Fruit fly (Drosophila melanogaster): ENCODE data around the gene CG43993.

Gene CG43993

DNA sequence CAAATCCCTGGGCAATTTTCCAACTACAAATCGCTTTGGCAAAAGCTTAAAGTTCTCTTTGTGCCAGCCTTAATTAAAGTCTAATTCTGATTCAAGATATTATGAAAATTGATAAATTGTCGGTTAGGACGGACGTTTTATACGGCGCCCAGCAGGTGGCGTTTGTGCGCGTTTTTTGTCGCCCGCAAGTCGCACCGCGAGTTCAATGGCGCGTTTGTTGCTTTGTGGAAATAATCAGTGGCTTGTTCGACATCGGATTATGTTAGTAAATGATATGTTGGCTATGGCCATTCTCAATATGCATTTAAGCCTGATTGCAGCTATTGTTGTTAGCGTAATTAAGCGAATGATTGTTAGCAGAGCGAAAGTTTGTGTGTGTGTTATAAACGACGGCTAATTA lies 10.5 kb upstream of the CG43993 start:
- TF ChIP-seq pan (optimal IDR thresholded peaks at IDR 0.05) (no peak), Dll (optimal IDR thresholded peaks at IDR 0.05) (no peak), EcR (GFP tag; optimal IDR thresholded peaks at IDR 0.05) (no peak), CG8478 (optimal IDR thresholded peaks at IDR 0.05) (no peak), usp (GFP tag; optimal IDR thresholded peaks at IDR 0.05) (no peak), psq (optimal IDR thresholded peaks at IDR 0.05) (no peak)

DNA sequence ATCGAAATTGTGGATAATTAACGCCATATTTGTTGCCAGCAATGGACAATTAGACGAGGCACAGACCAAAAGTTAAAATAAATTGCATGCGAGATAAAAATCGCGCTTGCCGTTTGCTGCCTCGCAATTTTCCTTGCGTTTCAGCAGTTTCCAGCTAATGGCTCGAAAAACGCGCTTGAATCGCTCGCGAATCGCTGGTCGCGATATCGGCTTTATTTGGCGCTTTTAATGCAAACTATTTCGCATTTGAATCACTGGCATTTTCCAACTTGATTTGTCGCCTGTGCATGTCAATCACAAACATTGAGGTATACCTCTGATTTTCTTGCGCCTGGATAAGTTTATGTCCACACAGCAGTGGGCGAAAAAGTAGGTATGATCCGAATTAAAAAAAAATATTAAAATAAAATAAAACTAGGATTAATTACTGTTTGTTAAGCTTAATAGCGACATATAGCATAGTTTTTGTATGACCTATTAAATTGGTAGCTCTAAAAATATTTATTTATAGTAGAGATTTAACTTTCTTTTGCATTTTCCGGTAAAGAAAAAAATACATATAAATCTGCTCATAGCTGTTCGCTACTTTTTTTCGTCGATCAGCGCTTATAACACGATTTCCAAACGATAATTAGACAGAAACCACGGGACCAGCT lies 9.1 kb upstream of the CG43993 start:
- no peak for TF ChIP-seq pan (optimal IDR thresholded peaks at IDR 0.05)
- TF ChIP-seq psq (optimal IDR thresholded peaks at IDR 0.05), result no peak
- TF ChIP-seq EcR (GFP tag; optimal IDR thresholded peaks at IDR 0.05), result no peak
- TF ChIP-seq Dll (optimal IDR thresholded peaks at IDR 0.05), result no peak

DNA sequence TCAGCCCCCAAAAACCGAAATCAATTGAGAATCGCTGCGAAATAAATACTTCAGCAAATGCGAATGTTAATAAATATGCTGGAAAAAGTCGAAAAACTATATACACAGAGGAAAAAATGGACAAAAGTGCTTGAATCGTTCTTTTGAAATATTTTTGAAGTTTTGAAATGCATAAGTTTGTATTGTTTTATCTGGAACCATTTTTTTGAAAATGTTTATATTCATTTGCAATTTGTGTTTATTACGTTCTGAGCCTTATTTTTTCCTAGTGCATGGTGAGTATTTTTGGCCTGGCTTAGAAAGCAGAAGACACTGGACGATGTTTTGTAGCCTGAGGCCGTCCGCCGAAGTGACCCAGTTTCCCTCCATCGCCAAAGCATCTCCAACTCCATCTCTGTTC lies 7.4 kb upstream of the CG43993 start:
- TF ChIP-seq psq (optimal IDR thresholded peaks at IDR 0.05), result no peak

DNA sequence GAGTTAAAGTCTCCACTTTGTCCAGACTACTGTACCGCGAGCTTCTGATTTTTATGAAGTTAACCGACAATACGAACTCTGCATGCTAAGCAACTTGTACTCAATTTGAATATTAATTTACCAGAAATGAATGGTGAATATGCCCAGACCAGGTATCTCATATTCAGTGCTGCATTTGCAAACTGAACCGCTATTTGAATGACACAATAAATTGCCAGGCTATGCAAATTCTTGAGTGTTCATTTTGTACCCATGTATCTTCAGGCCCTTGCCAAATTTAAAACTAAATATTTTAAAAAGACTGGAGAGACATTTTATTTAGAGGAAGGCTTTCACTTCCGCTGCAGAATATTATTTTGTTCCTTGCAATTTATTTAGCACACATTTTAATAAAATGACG lies 4.4 kb upstream of the CG43993 start:
- TF ChIP-seq psq (optimal IDR thresholded peaks at IDR 0.05) (no peak), EcR (GFP tag; optimal IDR thresholded peaks at IDR 0.05) (no peak), usp (GFP tag; optimal IDR thresholded peaks at IDR 0.05) (no peak), CG8478 (optimal IDR thresholded peaks at IDR 0.05) (no peak), Dll (optimal IDR thresholded peaks at IDR 0.05) (no peak), pan (optimal IDR thresholded peaks at IDR 0.05) (no peak)

DNA sequence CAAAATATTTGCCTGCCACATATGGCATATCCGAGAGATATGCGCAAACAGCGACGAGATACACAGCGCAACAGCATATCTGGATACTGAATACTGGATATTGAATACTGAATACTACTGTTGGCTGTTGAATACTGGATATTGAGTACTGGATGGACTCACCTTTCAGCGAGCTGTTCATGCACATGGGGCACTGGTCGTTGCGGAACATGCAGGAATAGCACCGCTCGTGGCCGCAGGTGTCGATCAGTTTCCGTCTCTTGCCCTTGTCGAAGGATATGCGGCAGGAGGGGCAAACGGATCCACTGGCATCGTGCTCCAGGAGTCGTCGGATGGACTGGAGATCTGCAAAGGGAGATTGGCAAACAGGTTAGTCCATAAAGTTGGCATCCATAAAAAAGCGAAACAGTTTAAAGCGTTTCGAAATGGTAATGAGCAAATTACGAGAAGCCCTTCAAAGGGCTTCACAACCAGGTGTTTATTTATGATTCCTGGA lies 3.8 kb upstream of the CG43993 start:
- TF ChIP-seq psq (optimal IDR thresholded peaks at IDR 0.05) (no peak), usp (GFP tag; optimal IDR thresholded peaks at IDR 0.05) (no peak), CG8478 (optimal IDR thresholded peaks at IDR 0.05) (no peak), EcR (GFP tag; optimal IDR thresholded peaks at IDR 0.05) (no peak)

DNA sequence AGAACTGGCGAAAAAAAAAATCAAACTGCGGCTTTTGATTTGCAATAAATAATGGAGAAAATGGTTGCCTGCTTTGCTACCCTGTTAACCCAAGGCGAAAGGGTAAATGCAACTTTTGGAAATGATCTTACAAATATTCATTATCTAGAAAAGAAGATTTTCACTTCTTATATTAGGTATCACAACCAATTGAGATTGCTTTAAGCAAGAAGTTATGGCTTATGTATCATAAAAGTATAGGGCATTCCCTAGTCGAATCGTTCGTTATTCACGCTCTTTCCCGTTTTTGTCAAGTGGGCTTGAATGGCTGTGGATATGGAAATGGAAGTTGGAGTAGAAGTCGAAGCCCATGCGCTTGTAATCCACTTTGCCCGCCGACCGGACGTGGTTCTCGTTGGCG lies 1.8 kb upstream of the CG43993 start:
- no peak for TF ChIP-seq psq (optimal IDR thresholded peaks at IDR 0.05)
- peak; percentile 46 for TF ChIP-seq pan (optimal IDR thresholded peaks at IDR 0.05)

DNA sequence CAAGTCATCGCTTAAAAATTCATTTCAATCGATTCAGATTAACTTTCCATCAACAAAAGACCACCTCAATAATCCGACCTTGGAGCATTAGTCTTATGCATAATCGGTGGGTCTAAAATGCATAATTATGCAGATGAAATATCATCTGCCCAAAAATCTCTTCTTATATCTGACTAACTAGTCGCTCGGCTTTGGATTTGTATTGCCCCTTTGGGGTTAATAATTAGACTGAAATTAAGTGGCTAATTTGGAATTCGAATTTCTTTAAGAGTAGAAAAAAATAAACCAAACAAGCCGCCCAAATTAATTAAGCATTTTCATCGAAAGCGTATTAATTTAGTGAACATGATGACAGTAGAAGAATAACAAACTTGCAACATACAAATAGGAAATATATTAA lies 4.3 kb downstream of the CG43993 start:
- TF ChIP-seq pan (optimal IDR thresholded peaks at IDR 0.05) (no peak), psq (optimal IDR thresholded peaks at IDR 0.05) (no peak), Dll (optimal IDR thresholded peaks at IDR 0.05) (no peak), usp (GFP tag; optimal IDR thresholded peaks at IDR 0.05) (no peak)

DNA sequence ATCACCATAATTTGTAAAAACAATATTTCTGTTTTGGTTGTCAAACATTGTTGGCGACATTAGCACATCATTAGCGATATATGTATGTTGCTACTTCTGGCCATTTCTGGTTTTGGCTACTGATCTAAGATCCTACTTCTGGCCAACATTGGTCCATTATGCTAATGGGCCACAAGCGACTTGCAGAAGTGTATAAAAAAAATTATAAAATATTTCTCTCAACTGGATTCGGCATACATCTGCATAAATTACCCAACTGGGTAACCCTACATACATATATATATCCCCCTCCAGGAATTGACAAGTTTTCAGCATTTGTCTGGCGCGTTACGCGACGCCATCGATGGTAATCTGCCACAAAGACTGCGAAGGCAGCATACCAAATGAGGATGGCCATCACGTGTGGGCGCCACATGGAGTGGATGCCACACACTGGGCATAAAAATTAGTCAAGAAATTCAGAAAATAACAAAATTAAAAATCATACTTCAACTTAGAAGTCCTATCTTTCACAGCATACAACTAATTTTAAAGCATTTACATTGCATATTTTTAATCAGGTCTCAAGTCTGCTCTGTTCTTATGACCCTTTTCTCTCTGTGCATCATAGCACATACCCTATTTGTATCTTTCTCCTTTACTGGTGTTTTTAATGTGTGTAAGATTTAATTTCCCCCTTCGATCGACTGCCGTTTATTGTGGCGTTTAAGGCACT lies 5.2 kb downstream of the CG43993 start:
- TF ChIP-seq Dll (optimal IDR thresholded peaks at IDR 0.05), result no peak
- no peak for TF ChIP-seq EcR (GFP tag; optimal IDR thresholded peaks at IDR 0.05)
- TF ChIP-seq CG8478 (optimal IDR thresholded peaks at IDR 0.05), result no peak
- TF ChIP-seq pan (optimal IDR thresholded peaks at IDR 0.05), result no peak
- TF ChIP-seq usp (GFP tag; optimal IDR thresholded peaks at IDR 0.05), result no peak
- TF ChIP-seq psq (optimal IDR thresholded peaks at IDR 0.05), result no peak

DNA sequence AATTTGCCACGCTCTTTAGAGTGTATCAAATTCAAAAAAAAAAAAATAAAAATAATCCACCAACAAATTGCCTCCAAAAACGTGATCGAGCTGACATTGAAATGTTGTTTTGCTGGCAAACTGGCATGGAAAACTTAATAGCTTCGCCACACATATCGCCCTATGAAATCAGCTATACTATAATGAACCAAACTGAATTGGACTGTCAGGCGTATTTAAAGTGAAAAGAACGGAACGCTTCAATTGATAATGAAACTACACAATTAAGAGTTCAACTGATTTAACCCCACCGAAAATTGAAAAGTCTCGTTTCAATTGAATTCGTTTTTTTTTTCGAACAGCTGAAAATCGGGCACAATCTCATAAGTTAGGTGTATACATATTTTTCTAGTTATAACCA lies 6.7 kb downstream of the CG43993 start:
- TF ChIP-seq CG8478 (optimal IDR thresholded peaks at IDR 0.05), result no peak

DNA sequence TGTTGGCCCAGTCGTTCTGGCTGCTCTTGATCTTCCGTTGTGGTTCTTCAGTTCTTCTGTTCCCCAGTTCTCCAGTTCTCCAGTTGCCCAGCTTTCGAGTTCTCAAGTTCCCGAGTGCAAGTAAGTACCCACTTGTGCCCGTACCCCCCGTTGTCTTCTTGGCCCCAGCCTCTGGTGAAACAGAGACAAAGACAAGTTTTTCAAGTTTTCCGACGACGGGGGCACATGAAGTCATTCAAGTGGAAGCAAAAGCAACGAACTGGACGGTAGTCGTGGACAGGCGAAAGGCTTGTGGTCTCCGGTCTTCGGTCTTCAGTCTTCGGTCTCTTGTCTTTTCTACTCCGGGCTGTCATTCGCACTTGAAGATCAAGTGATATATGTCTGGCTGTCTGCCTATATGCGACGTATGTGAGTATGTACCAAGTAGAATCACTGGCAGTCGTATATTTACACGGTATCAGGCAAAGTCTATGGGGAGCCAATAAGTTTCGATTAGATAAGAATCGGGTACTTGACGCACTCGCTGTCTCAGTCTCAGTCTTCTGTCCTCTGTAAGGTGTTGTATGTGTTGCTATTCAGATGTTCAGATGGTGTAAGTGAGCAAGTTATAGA lies 8.1 kb downstream of the CG43993 start:
- TF ChIP-seq usp (GFP tag; optimal IDR thresholded peaks at IDR 0.05) (no peak), EcR (GFP tag; optimal IDR thresholded peaks at IDR 0.05) (peak in 1 of 2 experiments; percentile 70)

DNA sequence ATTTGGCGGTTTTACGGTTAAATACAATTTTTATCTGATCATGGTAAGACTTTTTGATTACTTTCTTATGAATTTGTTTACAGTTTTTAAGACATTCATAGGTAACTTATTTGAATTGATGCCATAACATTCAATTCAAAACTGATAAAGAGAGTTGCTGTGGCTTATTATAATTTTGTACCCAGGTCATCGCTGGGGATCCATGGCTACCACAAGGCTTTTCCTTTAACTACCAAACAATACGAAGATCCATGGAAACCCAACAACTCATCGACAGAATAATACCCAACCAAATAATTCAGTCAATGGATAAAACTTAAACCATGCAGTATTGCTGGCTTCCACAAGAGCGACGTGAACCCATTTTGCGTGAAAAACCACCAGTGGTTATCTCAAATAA lies 9.7 kb downstream of the CG43993 start, which contains the start of gene CG6793:
CG6793 (plus strand) TSS at position 301 of the 400 bp plus-strand sequence.
- TF ChIP-seq EcR (GFP tag; optimal IDR thresholded peaks at IDR 0.05) (no peak), Dll (optimal IDR thresholded peaks at IDR 0.05) (no peak), usp (GFP tag; optimal IDR thresholded peaks at IDR 0.05) (no peak)

DNA sequence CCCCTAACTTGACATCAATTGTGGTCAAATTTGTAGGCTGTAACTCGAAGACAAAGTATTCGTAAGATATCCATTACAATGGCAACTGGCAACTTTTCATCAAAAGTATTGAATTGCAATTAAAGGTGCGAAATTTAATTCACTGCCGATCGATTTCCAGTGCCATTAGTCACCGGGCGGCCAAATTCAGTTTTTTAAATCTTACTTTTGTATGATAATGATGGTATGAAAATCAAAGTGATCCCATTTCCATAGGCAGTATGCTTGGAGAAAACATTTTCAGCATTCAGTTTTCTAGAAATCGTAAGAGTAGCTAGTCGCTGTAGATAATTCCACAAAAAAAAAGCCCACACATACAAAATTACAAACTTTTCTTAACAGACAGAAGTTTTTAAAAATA lies 11.9 kb downstream of the CG43993 start, which contains the start of gene CG43638:
CG43638 (plus strand) TSS at position 301 of the 400 bp plus-strand sequence.
- no peak for TF ChIP-seq psq (optimal IDR thresholded peaks at IDR 0.05)
- no peak for TF ChIP-seq EcR (GFP tag; optimal IDR thresholded peaks at IDR 0.05)
- TF ChIP-seq usp (GFP tag; optimal IDR thresholded peaks at IDR 0.05), result no peak
- TF ChIP-seq CG8478 (optimal IDR thresholded peaks at IDR 0.05), result no peak
- TF ChIP-seq pan (optimal IDR thresholded peaks at IDR 0.05), result no peak
- TF ChIP-seq Dll (optimal IDR thresholded peaks at IDR 0.05), result no peak

DNA sequence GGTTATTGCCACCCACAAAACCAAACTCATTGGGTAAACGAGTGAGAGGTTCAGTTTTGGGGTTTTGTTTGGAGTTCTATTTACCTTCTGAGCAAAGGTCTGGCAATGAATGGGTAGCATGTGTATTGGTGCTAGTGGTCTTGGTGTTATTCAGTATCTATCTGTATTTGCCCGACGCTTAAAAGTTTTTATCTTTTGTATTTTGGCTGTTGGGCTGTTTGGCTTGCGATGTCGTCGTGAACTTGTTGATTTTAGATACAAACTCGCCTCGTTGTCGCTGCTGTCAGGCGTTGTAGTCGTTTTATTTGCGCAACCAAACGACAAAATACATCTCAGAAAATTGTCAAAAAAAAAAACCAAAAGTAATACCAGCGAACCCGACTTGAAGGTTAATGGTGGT lies 13.1 kb downstream of the CG43993 start:
- TF ChIP-seq pan (optimal IDR thresholded peaks at IDR 0.05) (no peak), psq (optimal IDR thresholded peaks at IDR 0.05) (no peak), usp (GFP tag; optimal IDR thresholded peaks at IDR 0.05) (no peak)
